Worm (Caenorhabditis elegans) whole organism, early embryonic: ENCODE data around the gene F28F8.7.
"Not testable (repeated sequence)": the region's sequence is repeated elsewhere in the genome, so short reads cannot be mapped to it uniquely, and the experiment has no call there.

ENCODE experiments used
- B0310.2 ChIP-seq: sonication (generic microtip); optimal IDR thresholded peaks from 2 replicates; lab custom pipeline; 2016; ENCODE audit warnings: mild to moderate bottlenecking, missing genetic modification characterization, missing compliant biosample characterization
- F13C5.2 ChIP-seq: sonication (generic microtip); optimal IDR thresholded peaks from 2 replicates; lab custom pipeline; 2017; ENCODE audit warnings: mild to moderate bottlenecking, missing genetic modification characterization, inconsistent platforms, missing compliant biosample characterization
- aly-1 ChIP-seq: sonication (generic microtip); optimal IDR thresholded peaks from 2 replicates; lab custom pipeline; 2016; ENCODE audit warnings: missing genetic modification characterization, missing compliant biosample characterization
- ama-1 ChIP-seq: fragments of 150-350 bp; optimal IDR thresholded peaks from 2 replicates; lab custom pipeline; 2014
- ceh-13 ChIP-seq: fragments of 200-800 bp; sonication (Bioruptor generic); optimal IDR thresholded peaks from 2 replicates; lab custom pipeline; 2018; ENCODE audit warnings: mild to moderate bottlenecking, missing genetic modification characterization, missing compliant biosample characterization
- ceh-36 ChIP-seq: sonication (generic microtip); optimal IDR thresholded peaks from 2 replicates; lab custom pipeline; 2016; ENCODE audit warnings: missing genetic modification characterization, inconsistent platforms, missing compliant biosample characterization
- ets-7 ChIP-seq: sonication (generic microtip); optimal IDR thresholded peaks from 2 replicates; lab custom pipeline; 2016; ENCODE audit warnings: missing genotype, missing genetic modification characterization, missing compliant biosample characterization
- flt-1 ChIP-seq: fragments of 200-800 bp; sonication (Bioruptor generic); IDR thresholded peaks from 2 replicates; pipeline ENCODE4 v1.3.6; 2022; ENCODE audit warnings: missing genetic modification characterization, missing compliant biosample characterization
- hmbx-1 ChIP-seq: sonication (generic microtip); optimal IDR thresholded peaks from 2 replicates; lab custom pipeline; 2016; ENCODE audit warnings: mild to moderate bottlenecking, missing genetic modification characterization, missing compliant biosample characterization
- hmg-4 ChIP-seq: fragments of 200-800 bp; sonication (Bioruptor generic); optimal IDR thresholded peaks from 2 replicates; lab custom pipeline; 2018; ENCODE audit warnings: mild to moderate bottlenecking, missing genetic modification characterization, missing compliant biosample characterization
- pes-1 ChIP-seq: fragments of 200-800 bp; sonication (Bioruptor generic); IDR thresholded peaks from 2 replicates; pipeline ENCODE4 v1.3.6; 2022; ENCODE audit warnings: missing genetic modification reagents, missing genetic modification characterization, missing compliant biosample characterization
- tbx-11 ChIP-seq: fragments of 200-800 bp; sonication (Bioruptor generic); IDR thresholded peaks from 2 replicates; pipeline ENCODE4 v1.3.6; 2022; ENCODE audit warnings: missing genetic modification characterization, missing compliant biosample characterization
- tbx-37 ChIP-seq: fragments of 200-800 bp; sonication (Bioruptor generic); conservative IDR thresholded peaks from 2 replicates; pipeline ENCODE4 v1.3.6; 2022; ENCODE audit warnings: missing genetic modification reagents, missing genetic modification characterization, missing compliant biosample characterization
- tra-4 ChIP-seq: sonication (generic microtip); optimal IDR thresholded peaks from 2 replicates; lab custom pipeline; 2017; ENCODE audit warnings: missing genetic modification characterization, missing compliant biosample characterization

DNA sequence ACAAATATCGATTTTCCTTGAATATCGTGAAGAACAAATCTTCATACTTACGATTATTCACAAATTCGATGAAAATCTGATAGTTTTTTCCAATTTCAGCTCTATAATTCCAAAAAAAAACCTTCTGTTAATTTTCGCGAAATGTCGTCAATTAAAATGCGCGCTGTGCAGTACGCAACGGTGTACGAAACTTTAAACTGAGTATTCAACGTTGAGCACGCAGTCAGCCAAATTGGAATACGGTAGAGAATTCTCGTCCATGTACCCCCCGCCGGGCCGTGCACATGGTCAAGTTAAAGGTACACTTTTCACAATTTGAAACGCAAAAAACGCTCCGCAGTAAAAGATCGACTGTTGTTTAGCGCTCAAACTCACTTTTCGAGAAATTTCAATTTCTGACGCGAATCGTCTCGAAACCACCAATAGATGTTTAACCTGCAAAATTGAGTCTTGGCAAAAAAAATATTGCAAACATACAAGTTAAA, at the start of gene F28F8.7:
- TF ChIP-seq B0310.2; aly-1; hmbx-1 (tag; lab: Kevin White, UChicago); pes-1; ceh-36; ets-7 (tag; lab: Kevin White, UChicago); F13C5.2 (tag; lab: Kevin White, UChicago); ama-1; tbx-37; ceh-13 (GFP tag; lab: Kevin White, UChicago); hmg-4 (GFP tag; lab: Kevin White, UChicago); tra-4 (tag; lab: Kevin White, UChicago); flt-1 (GFP tag; lab: Robert Waterston, UW): not testable (repeated sequence)
- 0 out of 2 replicates have a peak, but pooled peaks have one; percentile 39 for TF ChIP-seq tbx-11
